Worm (Caenorhabditis elegans) whole organism, L2 larva: ENCODE data around the gene nfya-1.

Experiments
- C34F6.9 ChIP-seq: fragments of 150-350 bp; optimal IDR thresholded peaks from 2 replicates; lab custom pipeline; 2014; ENCODE audit warnings: missing biosample characterization, missing genetic modification characterization
- R02D3.7 ChIP-seq: fragments of 150-350 bp; optimal IDR thresholded peaks from 2 replicates; lab custom pipeline; 2014; ENCODE audit warnings: missing biosample characterization, missing genetic modification characterization
- Y55F3AM.14 ChIP-seq: fragments of 200-800 bp; sonication (Bioruptor generic); optimal IDR thresholded peaks from 2 replicates; lab custom pipeline; 2018; ENCODE audit warnings: mild to moderate bottlenecking, missing genetic modification characterization, missing compliant biosample characterization
- ZK546.5 ChIP-seq: sonication (generic microtip); optimal IDR thresholded peaks from 2 replicates; lab custom pipeline; 2017; ENCODE audit warnings: missing biosample characterization, missing genetic modification characterization
- alr-1 ChIP-seq: fragments of 150-350 bp; optimal IDR thresholded peaks from 2 replicates; lab custom pipeline; 2014; ENCODE audit warnings: missing biosample characterization, missing genetic modification characterization
- blmp-1 ChIP-seq: sonication (generic microtip); optimal IDR thresholded peaks from 2 replicates; lab custom pipeline; 2017; ENCODE audit warnings: missing genetic modification characterization, mild to moderate bottlenecking, missing compliant biosample characterization, antibody characterized with exemption, moderate library complexity; ENCODE audit not compliant: insufficient read depth
- ceh-16 ChIP-seq: fragments of 150-350 bp; optimal IDR thresholded peaks from 2 replicates; lab custom pipeline; 2014; ENCODE audit warnings: missing biosample characterization, missing genetic modification characterization
- ceh-82 ChIP-seq: fragments of 150-350 bp; optimal IDR thresholded peaks from 2 replicates; lab custom pipeline; 2014; ENCODE audit warnings: missing biosample characterization, missing genetic modification characterization
- crh-2 ChIP-seq: sonication (generic microtip); optimal IDR thresholded peaks from 2 replicates; lab custom pipeline; 2017; ENCODE audit warnings: missing biosample characterization, missing genetic modification characterization
- egl-27 ChIP-seq: sonication (generic microtip); optimal IDR thresholded peaks from 3 replicates; lab custom pipeline; 2017; ENCODE audit warnings: missing biosample characterization, missing genetic modification reagents, missing genetic modification characterization
- elt-1 ChIP-seq: fragments of 150-350 bp; optimal IDR thresholded peaks from 2 replicates; lab custom pipeline; 2014; ENCODE audit warnings: missing biosample characterization, missing genetic modification characterization
- elt-3 ChIP-seq: sonication (generic microtip); optimal IDR thresholded peaks from 2 replicates; lab custom pipeline; 2017; ENCODE audit warnings: missing biosample characterization, missing genetic modification characterization
- fos-1 ChIP-seq: fragments of 150-350 bp; optimal IDR thresholded peaks from 2 replicates; lab custom pipeline; 2014; ENCODE audit warnings: missing biosample characterization, missing genetic modification characterization
- gmeb-1 ChIP-seq: fragments of 150-350 bp; optimal IDR thresholded peaks from 2 replicates; lab custom pipeline; 2014; ENCODE audit warnings: missing biosample characterization, missing genetic modification characterization
- lin-11 ChIP-seq: fragments of 150-350 bp; sonication (generic microtip); optimal IDR thresholded peaks from 2 replicates; lab custom pipeline; 2014; ENCODE audit warnings: missing biosample characterization, missing genetic modification characterization, inconsistent platforms, mixed read lengths
- lin-39 ChIP-seq: fragments of 150-350 bp; optimal IDR thresholded peaks from 2 replicates; lab custom pipeline; 2014; ENCODE audit warnings: missing biosample characterization, missing genetic modification reagents, missing genetic modification characterization
- mab-5 ChIP-seq: fragments of 150-350 bp; optimal IDR thresholded peaks from 2 replicates; lab custom pipeline; 2014; ENCODE audit warnings: missing biosample characterization, missing genetic modification characterization
- mbf-1 ChIP-seq: sonication (generic microtip); optimal IDR thresholded peaks from 2 replicates; lab custom pipeline; 2017; ENCODE audit warnings: missing biosample characterization, missing genetic modification characterization
- nhr-10 ChIP-seq: sonication (generic microtip); optimal IDR thresholded peaks from 2 replicates; lab custom pipeline; 2017; ENCODE audit warnings: missing biosample characterization, missing genetic modification characterization
- nhr-11 ChIP-seq: fragments of 150-350 bp; optimal IDR thresholded peaks from 2 replicates; lab custom pipeline; 2014; ENCODE audit warnings: missing biosample characterization, missing genetic modification characterization
- nhr-129 ChIP-seq: fragments of 150-350 bp; optimal IDR thresholded peaks from 2 replicates; lab custom pipeline; 2014; ENCODE audit warnings: missing biosample characterization, missing genetic modification characterization
- nhr-21 ChIP-seq: fragments of 150-350 bp; optimal IDR thresholded peaks from 2 replicates; lab custom pipeline; 2014; ENCODE audit warnings: missing biosample characterization, missing genetic modification characterization
- nhr-23 ChIP-seq: fragments of 150-350 bp; optimal IDR thresholded peaks from 2 replicates; lab custom pipeline; 2014; ENCODE audit warnings: missing biosample characterization, missing genetic modification reagents, missing genetic modification characterization
- nhr-237 ChIP-seq: fragments of 150-350 bp; optimal IDR thresholded peaks from 2 replicates; lab custom pipeline; 2014; ENCODE audit warnings: missing biosample characterization, missing genetic modification characterization
- nhr-25 ChIP-seq: fragments of 150-350 bp; sonication (generic microtip); optimal IDR thresholded peaks from 3 replicates; lab custom pipeline; 2014; ENCODE audit warnings: missing biosample characterization, missing genetic modification characterization
- nhr-6 ChIP-seq: fragments of 150-350 bp; optimal IDR thresholded peaks from 2 replicates; lab custom pipeline; 2014; ENCODE audit warnings: missing biosample characterization, missing genetic modification characterization
- peb-1 ChIP-seq: fragments of 150-350 bp; optimal IDR thresholded peaks from 2 replicates; lab custom pipeline; 2014; ENCODE audit warnings: missing biosample characterization, missing genetic modification characterization
- skn-1 ChIP-seq: sonication (generic microtip); optimal IDR thresholded peaks from 2 replicates; lab custom pipeline; 2017; ENCODE audit warnings: missing biosample characterization, missing genetic modification characterization
- sma-9 ChIP-seq, 2 experiments: fragments of 150-350 bp in 1 of 2; sonication (generic microtip) in 1 of 2; optimal IDR thresholded peaks; 2 replicates each; lab custom pipeline; 2014 to 2016; ENCODE audit warnings: missing genetic modification characterization in 2 of 2, mild to moderate bottlenecking in 1 of 2, missing biosample characterization in 1 of 2, missing compliant biosample characterization in 1 of 2, missing genetic modification reagents in 1 of 2, moderate library complexity in 1 of 2
- snpc-4 ChIP-seq: fragments of 150-350 bp; optimal IDR thresholded peaks from 2 replicates; lab custom pipeline; 2014; ENCODE audit warnings: missing biosample characterization, missing genetic modification characterization
- unc-39 ChIP-seq: fragments of 150-350 bp; optimal IDR thresholded peaks from 2 replicates; lab custom pipeline; 2014; ENCODE audit warnings: missing biosample characterization, missing genetic modification characterization
- zag-1 ChIP-seq: fragments of 150-350 bp; optimal IDR thresholded peaks from 2 replicates; lab custom pipeline; 2014; ENCODE audit warnings: missing biosample characterization, missing genetic modification characterization
- ztf-11 ChIP-seq: sonication (generic microtip); optimal IDR thresholded peaks from 2 replicates; lab custom pipeline; 2017; ENCODE audit warnings: missing biosample characterization, missing genetic modification characterization

Gene nfya-1

ce11 chrX:11917994-11918393 is 28.6 kb downstream of the nfya-1 start, which contains the start of gene Y62H9A.16:
Gene Y62H9A.16, plus strand, starts transcription at chrX:11918294.
- no peak for TF ChIP-seq blmp-1 (tag; lab: Kevin White, UChicago)
- TF ChIP-seq nhr-23, result no peak
- no peak for TF ChIP-seq nhr-21 (tag; lab: Kevin White, UChicago)
- TF ChIP-seq Y55F3AM.14 (GFP tag; lab: Kevin White, UChicago), result no peak
- no peak for TF ChIP-seq crh-2 (tag; lab: Kevin White, UChicago)
- no peak for TF ChIP-seq gmeb-1 (tag; lab: Kevin White, UChicago)
- no peak for TF ChIP-seq nhr-11 (tag; lab: Kevin White, UChicago)
- no peak for TF ChIP-seq sma-9 (GFP tag; optimal IDR thresholded peaks at IDR 0.05; lab: Kevin White, UChicago)
- no peak for TF ChIP-seq sma-9 (tag; optimal IDR thresholded peaks at IDR 0.05; lab: Kevin White, UChicago)
- no peak for TF ChIP-seq zag-1

ce11 chrX:11916705-11917104 is 29.9 kb downstream of the nfya-1 start, which contains the start of gene Y62H9A.13:
Gene Y62H9A.13, plus strand, starts transcription at chrX:11917005.
- no peak for TF ChIP-seq zag-1
- TF ChIP-seq mbf-1 (tag; lab: Kevin White, UChicago), result no peak
- TF ChIP-seq peb-1, result no peak
- TF ChIP-seq mab-5, result no peak
- no peak for TF ChIP-seq nhr-10 (tag; lab: Kevin White, UChicago)
- no peak for TF ChIP-seq Y55F3AM.14 (GFP tag; lab: Kevin White, UChicago)
- no peak for TF ChIP-seq sma-9 (GFP tag; optimal IDR thresholded peaks at IDR 0.05; lab: Kevin White, UChicago)
- no peak for TF ChIP-seq sma-9 (tag; optimal IDR thresholded peaks at IDR 0.05; lab: Kevin White, UChicago)
- TF ChIP-seq elt-3 (tag; lab: Kevin White, UChicago), result no peak

- no peak for TF ChIP-seq elt-1
- no peak for TF ChIP-seq fos-1 (tag; lab: Kevin White, UChicago)
- no peak for TF ChIP-seq egl-27 (tag; lab: Kevin White, UChicago)
- no peak for TF ChIP-seq lin-11 (tag; lab: Kevin White, UChicago)
- TF ChIP-seq mbf-1 (tag; lab: Kevin White, UChicago), result no peak
- TF ChIP-seq ZK546.5, result no peak
- TF ChIP-seq nhr-237 (tag; lab: Kevin White, UChicago), result no peak
- TF ChIP-seq snpc-4 (tag; lab: Kevin White, UChicago), result no peak
- TF ChIP-seq gmeb-1 (tag; lab: Kevin White, UChicago), result no peak
- TF ChIP-seq C34F6.9 (tag; lab: Kevin White, UChicago), result no peak
- no peak for TF ChIP-seq R02D3.7
- no peak for TF ChIP-seq zag-1
- no peak for TF ChIP-seq nhr-25
- TF ChIP-seq mab-5, result no peak
- no peak for TF ChIP-seq unc-39 (tag; lab: Kevin White, UChicago)
- no peak for TF ChIP-seq nhr-129 (tag; lab: Kevin White, UChicago)
- no peak for TF ChIP-seq nhr-23
- TF ChIP-seq, all 48 proteins: peak for 0
Observed at ce11 chrX:11913824-11914223, 32.8 kb downstream of the nfya-1 start, which contains the start of gene Y62H9A.12. Gene Y62H9A.12, plus strand, starts transcription at chrX:11914124.

ce11 chrX:11910046-11910445 is 36.6 kb downstream of the nfya-1 start, which contains the start of gene Y62H9A.15:
Gene Y62H9A.15, minus strand, starts transcription at chrX:11910145.
- peak; percentile 8 for TF ChIP-seq fos-1 (tag; lab: Kevin White, UChicago)
- TF ChIP-seq alr-1 (tag; lab: Kevin White, UChicago), result no peak
- TF ChIP-seq nhr-21 (tag; lab: Kevin White, UChicago), result no peak

- TF ChIP-seq fos-1 (tag; lab: Kevin White, UChicago) (peak; percentile 74), ztf-11 (tag; lab: Kevin White, UChicago) (no peak), nhr-11 (tag; lab: Kevin White, UChicago) (no peak), nhr-6 (tag; lab: Kevin White, UChicago) (no peak), skn-1 (tag; lab: Kevin White, UChicago) (peak; percentile 57), mab-5 (no peak), lin-39 (tag; lab: Kevin White, UChicago) (no peak), nhr-21 (tag; lab: Kevin White, UChicago) (no peak), ceh-16 (no peak), R02D3.7 (no peak), ceh-82 (tag; lab: Kevin White, UChicago) (no peak)
Observed at ce11 chrX:11909168-11909567, 37.5 kb downstream of the nfya-1 start.
